Fruit fly (Drosophila melanogaster) whole organism: ENCODE results near the gene RhoGAPp190.

Experiments
- Dll ChIP-seq: fragments of >200 bp; optimal IDR thresholded peaks from 2 replicates; lab custom pipeline; 2017
- EcR ChIP-seq, 2 experiments: fragments of >200 bp; optimal IDR thresholded peaks; 2 replicates each; lab custom pipeline; 2017; ENCODE audit warnings: missing biosample characterization in 2 of 2, missing genetic modification characterization in 2 of 2, missing genetic modification reagents in 2 of 2
- pan ChIP-seq: fragments of >200 bp; optimal IDR thresholded peaks from 2 replicates; lab custom pipeline; 2017
- psq ChIP-seq: fragments of >200 bp; optimal IDR thresholded peaks from 2 replicates; lab custom pipeline; 2017

dm6 chrX:17624983-17625401, 27.4 kb downstream of the RhoGAPp190 start:
- TF ChIP-seq psq: no peak
- TF ChIP-seq Dll: no peak
- no peak for TF ChIP-seq EcR (GFP tag; optimal IDR thresholded peaks at IDR 0.05; lab: Kevin White, UChicago)
- no peak for TF ChIP-seq pan
